Worm (Caenorhabditis elegans) whole organism, L3 larva: Measurements from ENCODE around the gene fbxa-152.
"Not testable (repeated sequence)": the region's sequence is repeated elsewhere in the genome, so short reads cannot be mapped to it uniquely, and the experiment has no call there.

Experiments used
- R02D3.7 ChIP-seq: fragments of 150-350 bp; optimal IDR thresholded peaks from 2 replicates; lab custom pipeline; 2014; ENCODE audit warnings: missing biosample characterization, missing genetic modification characterization
- ZK546.5 ChIP-seq: sonication (generic microtip); optimal IDR thresholded peaks from 2 replicates; lab custom pipeline; 2017; ENCODE audit warnings: missing biosample characterization, missing genetic modification characterization
- aly-2 ChIP-seq: fragments of 150-350 bp; optimal IDR thresholded peaks from 2 replicates; lab custom pipeline; 2014; ENCODE audit warnings: missing biosample characterization, missing genetic modification characterization
- ceh-16 ChIP-seq: sonication (generic microtip); optimal IDR thresholded peaks from 2 replicates; lab custom pipeline; 2017; ENCODE audit warnings: missing biosample characterization, missing genetic modification characterization
- ceh-28 ChIP-seq: fragments of 150-350 bp; optimal IDR thresholded peaks from 2 replicates; lab custom pipeline; 2014; ENCODE audit warnings: missing biosample characterization, missing genetic modification reagents, missing genetic modification characterization
- ceh-82 ChIP-seq: fragments of 150-350 bp; optimal IDR thresholded peaks from 2 replicates; lab custom pipeline; 2014; ENCODE audit warnings: missing biosample characterization, missing genetic modification characterization
- daf-12 ChIP-seq: fragments of 150-350 bp; optimal IDR thresholded peaks from 2 replicates; lab custom pipeline; 2014; ENCODE audit warnings: missing biosample characterization, missing genetic modification reagents, missing genetic modification characterization
- egl-27 ChIP-seq: sonication (generic microtip); optimal IDR thresholded peaks from 4 replicates; lab custom pipeline; 2017; ENCODE audit warnings: missing biosample characterization, missing genetic modification reagents, missing genetic modification characterization
- egl-5 ChIP-seq: fragments of 150-350 bp; optimal IDR thresholded peaks from 2 replicates; lab custom pipeline; 2017; ENCODE audit warnings: missing biosample characterization, missing genetic modification reagents, missing genetic modification characterization, inconsistent platforms
- elt-2 ChIP-seq: sonication (generic microtip); optimal IDR thresholded peaks from 2 replicates; lab custom pipeline; 2016; ENCODE audit warnings: missing genetic modification reagents, mild to moderate bottlenecking, missing genetic modification characterization, missing compliant biosample characterization
- elt-3 ChIP-seq, 3 experiments: fragments of 150-350 bp in 1 of 3; sonication (generic microtip) in 2 of 3; optimal IDR thresholded peaks; 2 replicates in 2 of 3; 4 replicates in 1 of 3; lab custom pipeline; 2014 to 2017; ENCODE audit warnings: missing biosample characterization in 3 of 3, missing genetic modification characterization in 3 of 3
- eor-1 ChIP-seq, 2 experiments: fragments of 150-350 bp; optimal IDR thresholded peaks; 2 replicates each; lab custom pipeline; 2014 to 2018; ENCODE audit warnings: missing biosample characterization in 2 of 2, missing genetic modification characterization in 2 of 2
- fkh-10 ChIP-seq: sonication (generic microtip); optimal IDR thresholded peaks from 2 replicates; lab custom pipeline; 2017; ENCODE audit warnings: missing biosample characterization, missing genetic modification reagents, missing genetic modification characterization
- fkh-2 ChIP-seq: fragments of 150-350 bp; optimal IDR thresholded peaks from 2 replicates; lab custom pipeline; 2014; ENCODE audit warnings: missing biosample characterization, missing genetic modification reagents, missing genetic modification characterization
- fos-1 ChIP-seq: fragments of 150-350 bp; optimal IDR thresholded peaks from 2 replicates; lab custom pipeline; 2014; ENCODE audit warnings: missing biosample characterization, missing genetic modification characterization
- hmg-11 ChIP-seq: sonication (generic microtip); optimal IDR thresholded peaks from 2 replicates; lab custom pipeline; 2016; ENCODE audit warnings: missing genetic modification characterization, missing compliant biosample characterization
- lin-15B ChIP-seq: fragments of 150-350 bp; optimal IDR thresholded peaks from 2 replicates; lab custom pipeline; 2014; ENCODE audit warnings: missing biosample characterization, missing genetic modification characterization
- lin-39 ChIP-seq: fragments of 150-350 bp; optimal IDR thresholded peaks from 2 replicates; lab custom pipeline; 2018; ENCODE audit warnings: missing biosample characterization, missing genetic modification reagents, missing genetic modification characterization
- lsy-12 ChIP-seq: sonication (generic microtip); optimal IDR thresholded peaks from 2 replicates; lab custom pipeline; 2016; ENCODE audit warnings: mild to moderate bottlenecking, missing genetic modification characterization, missing compliant biosample characterization
- mdl-1 ChIP-seq: fragments of 150-350 bp; optimal IDR thresholded peaks from 2 replicates; lab custom pipeline; 2014; ENCODE audit warnings: missing biosample characterization, missing genetic modification characterization
- mml-1 ChIP-seq: fragments of 150-350 bp; sonication (generic microtip); optimal IDR thresholded peaks from 3 replicates; lab custom pipeline; 2014; ENCODE audit warnings: missing biosample characterization, missing genetic modification characterization
- nhr-12 ChIP-seq: fragments of 150-350 bp; optimal IDR thresholded peaks from 2 replicates; lab custom pipeline; 2014; ENCODE audit warnings: missing biosample characterization, missing genetic modification characterization
- nhr-23 ChIP-seq: fragments of 150-350 bp; optimal IDR thresholded peaks from 2 replicates; lab custom pipeline; 2014; ENCODE audit warnings: missing biosample characterization, missing genetic modification reagents, missing genetic modification characterization
- nhr-237 ChIP-seq: fragments of 150-350 bp; optimal IDR thresholded peaks from 2 replicates; lab custom pipeline; 2014; ENCODE audit warnings: missing biosample characterization, missing genetic modification characterization
- nhr-25 ChIP-seq: sonication (generic microtip); optimal IDR thresholded peaks from 2 replicates; lab custom pipeline; 2017; ENCODE audit warnings: missing biosample characterization, missing genetic modification characterization
- nhr-76 ChIP-seq: fragments of 150-350 bp; sonication (generic microtip); optimal IDR thresholded peaks from 5 replicates; lab custom pipeline; 2014; ENCODE audit warnings: missing biosample characterization, missing genetic modification characterization
- nhr-77 ChIP-seq: fragments of 150-350 bp; optimal IDR thresholded peaks from 2 replicates; lab custom pipeline; 2014; ENCODE audit warnings: missing biosample characterization, missing genetic modification characterization
- pha-4 ChIP-seq: fragments of 150-350 bp; optimal IDR thresholded peaks from 2 replicates; lab custom pipeline; 2014; ENCODE audit warnings: missing biosample characterization, missing genetic modification reagents, missing genetic modification characterization
- sea-2 ChIP-seq: fragments of 150-350 bp; sonication (generic microtip); optimal IDR thresholded peaks from 4 replicates; lab custom pipeline; 2014; ENCODE audit warnings: missing biosample characterization, missing genetic modification reagents, missing genetic modification characterization
- snpc-4 ChIP-seq: fragments of 150-350 bp; optimal IDR thresholded peaks from 2 replicates; lab custom pipeline; 2014; ENCODE audit warnings: missing biosample characterization, missing genetic modification characterization
- tbx-2 ChIP-seq: sonication (generic microtip); optimal IDR thresholded peaks from 2 replicates; lab custom pipeline; 2016; ENCODE audit warnings: mild to moderate bottlenecking, missing genetic modification characterization, missing compliant biosample characterization
- unc-39 ChIP-seq: sonication (generic microtip); optimal IDR thresholded peaks from 4 replicates; lab custom pipeline; 2017; ENCODE audit warnings: missing biosample characterization, missing genetic modification characterization
- unc-62 ChIP-seq: fragments of 150-350 bp; sonication (generic microtip); optimal IDR thresholded peaks from 4 replicates; lab custom pipeline; 2014; ENCODE audit warnings: missing biosample characterization, missing genetic modification reagents, missing genetic modification characterization
- zag-1 ChIP-seq: fragments of 150-350 bp; optimal IDR thresholded peaks from 2 replicates; lab custom pipeline; 2014; ENCODE audit warnings: missing biosample characterization, missing genetic modification characterization
- ztf-11 ChIP-seq: fragments of 150-350 bp; optimal IDR thresholded peaks from 2 replicates; lab custom pipeline; 2014; ENCODE audit warnings: missing biosample characterization, missing genetic modification characterization
- ztf-4 ChIP-seq: fragments of 150-350 bp; optimal IDR thresholded peaks from 2 replicates; lab custom pipeline; 2014; ENCODE audit warnings: missing biosample characterization, missing genetic modification characterization

The fbxa-152 gene

DNA sequence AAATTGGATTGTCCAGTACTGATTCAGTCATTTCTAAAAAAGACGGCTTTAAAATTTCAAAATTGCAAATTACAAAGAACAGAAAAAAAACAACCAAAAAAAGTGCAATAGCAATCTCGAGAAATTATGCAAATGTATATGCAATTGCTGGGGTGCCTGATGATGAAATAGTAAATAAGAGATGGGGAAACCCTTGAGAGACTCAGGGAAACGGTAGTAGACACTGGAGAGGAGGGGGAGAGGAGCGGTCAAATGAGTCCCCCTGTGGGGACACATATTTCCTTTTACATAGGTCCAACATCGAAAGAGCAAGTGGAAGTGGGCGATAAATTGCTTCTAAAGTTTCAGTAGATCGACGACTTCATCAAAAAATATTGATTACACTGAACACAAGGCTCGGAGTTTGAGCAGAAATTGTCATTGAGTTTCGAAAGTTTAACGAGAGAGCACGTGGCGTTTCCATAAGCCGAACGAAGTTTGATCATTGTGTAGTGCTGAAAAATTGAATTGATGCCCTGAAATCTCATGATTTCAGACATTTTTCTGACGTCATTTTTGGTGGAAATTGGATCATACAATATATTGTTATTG lies 8.3 kb upstream of the fbxa-152 start, which contains the start of the genes fbxa-153 and str-12:
Gene fbxa-153, minus strand, starts transcription at position 35 of the 591 bp plus-strand sequence.
Gene str-12, plus strand, starts transcription at position 541 of the 591 bp plus-strand sequence.
- TF ChIP-seq sea-2 (GFP tag; lab: Kevin White, UChicago) = no peak
- TF ChIP-seq snpc-4 (tag; lab: Kevin White, UChicago) = peak; percentile 23
- peak; percentile 46 for TF ChIP-seq lin-39 (tag; lab: Kevin White, UChicago)
- TF ChIP-seq daf-12 (tag; lab: Kevin White, UChicago) = no peak
- no peak for TF ChIP-seq ceh-28 (tag; lab: Kevin White, UChicago)
- no peak for TF ChIP-seq tbx-2 (tag; lab: Kevin White, UChicago)
- no peak for TF ChIP-seq elt-2
- no peak for TF ChIP-seq nhr-25 (tag; lab: Kevin White, UChicago)
- no peak for TF ChIP-seq nhr-76 (tag; lab: Kevin White, UChicago)
- TF ChIP-seq lin-15B (tag; lab: Kevin White, UChicago) = peak; percentile 20
- TF ChIP-seq mdl-1 (tag; lab: Kevin White, UChicago) = no peak
- no peak for TF ChIP-seq nhr-12 (tag; lab: Kevin White, UChicago)
- TF ChIP-seq aly-2 = no peak

DNA sequence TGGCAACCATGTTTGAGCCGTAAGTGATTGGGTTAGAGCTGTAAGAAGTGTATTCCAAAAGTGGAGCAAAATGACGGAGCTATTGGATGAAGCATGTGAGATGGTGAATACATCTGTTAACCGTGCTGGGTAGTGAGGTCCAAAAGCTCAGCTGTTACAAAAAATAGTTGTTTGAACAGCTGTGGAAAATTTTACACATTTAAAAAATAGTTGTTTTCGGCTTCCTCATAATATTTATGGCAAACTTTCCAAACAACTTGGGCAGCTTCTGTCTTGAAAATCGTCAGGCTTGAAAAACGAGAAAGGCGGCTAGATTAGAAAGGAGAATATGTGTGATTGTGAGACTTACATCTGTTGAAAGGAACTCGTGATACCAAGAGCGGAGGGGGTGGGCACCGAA lies 2.9 kb upstream of the fbxa-152 start, which contains the start of gene fbxa-154:
Gene fbxa-154, minus strand, starts transcription at position 101 of the 400 bp plus-strand sequence.
- TF ChIP-seq fos-1 (tag; lab: Kevin White, UChicago) = no peak
- no peak for TF ChIP-seq ceh-16 (tag; lab: Kevin White, UChicago)
- TF ChIP-seq elt-3 (tag; optimal IDR thresholded peaks at IDR 0.05; lab: Kevin White, UChicago) = no peak
- no peak for TF ChIP-seq unc-62 (GFP tag; lab: Kevin White, UChicago)
- no peak for TF ChIP-seq ZK546.5 (tag; lab: Kevin White, UChicago)
- no peak for TF ChIP-seq egl-27 (tag; lab: Kevin White, UChicago)
- no peak for TF ChIP-seq fkh-2 (tag; lab: Kevin White, UChicago)
- no peak for TF ChIP-seq ztf-4 (tag; lab: Kevin White, UChicago)
- no peak for TF ChIP-seq lsy-12 (tag; lab: Kevin White, UChicago)
- TF ChIP-seq ztf-11 = no peak
- TF ChIP-seq ceh-82 (tag; lab: Kevin White, UChicago) = no peak
- no peak for TF ChIP-seq hmg-11
- no peak for TF ChIP-seq mdl-1 (tag; lab: Kevin White, UChicago)

DNA sequence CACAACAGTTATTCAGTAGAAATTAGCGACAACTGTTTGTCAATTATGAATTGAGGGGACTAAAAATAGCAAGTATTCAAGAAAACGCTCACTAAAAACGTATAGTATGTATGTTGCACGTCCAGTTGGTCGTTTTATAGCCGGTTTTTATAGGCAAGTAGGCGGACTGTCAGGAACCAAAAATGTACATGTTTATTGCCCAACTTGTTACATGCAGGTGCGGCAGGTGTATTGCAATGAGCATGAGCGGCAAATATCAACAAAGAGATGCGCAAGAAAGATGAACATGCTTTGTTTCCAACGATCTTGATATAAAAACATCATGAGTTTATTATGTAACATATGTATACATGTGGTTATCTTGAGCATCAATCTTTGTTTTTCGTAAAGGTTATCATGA lies 2.4 kb downstream of the fbxa-152 start, which contains the start of gene B0391.14:
Gene B0391.14, minus strand, starts transcription at position 101 of the 400 bp plus-strand sequence.
- TF ChIP-seq eor-1 (tag; optimal IDR thresholded peaks at IDR 0.05; lab: Kevin White, UChicago); aly-2; ztf-4 (tag; lab: Kevin White, UChicago): not testable (repeated sequence)

DNA sequence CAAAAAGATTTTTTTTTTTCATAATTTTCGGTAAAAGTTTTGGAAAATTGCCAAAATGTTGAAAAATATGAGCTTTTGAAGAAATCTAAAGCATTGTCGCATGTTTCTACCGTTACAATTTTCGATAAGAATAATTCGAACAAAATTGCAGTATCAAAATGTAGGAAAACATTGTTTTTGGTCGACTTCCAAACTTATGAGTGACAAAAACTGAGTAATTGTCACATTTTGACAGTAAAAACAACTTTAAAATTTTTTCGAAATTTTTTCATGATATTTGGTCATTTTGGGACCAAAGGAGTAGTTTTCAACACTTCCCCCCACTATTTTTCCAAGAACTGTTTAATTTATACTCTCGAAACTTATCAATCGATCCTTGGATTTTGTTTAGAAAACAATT lies 7.6 kb downstream of the fbxa-152 start, which contains the start of gene fbxa-139:
Gene fbxa-139, minus strand, starts transcription at position 101 of the 400 bp plus-strand sequence.
- TF ChIP-seq egl-5 (tag; lab: Kevin White, UChicago) (no peak), nhr-23 (tag; lab: Kevin White, UChicago) (no peak), fkh-10 (GFP tag; lab: Kevin White, UChicago) (no peak), zag-1 (no peak), R02D3.7 (tag; lab: Kevin White, UChicago) (no peak), ZK546.5 (tag; lab: Kevin White, UChicago) (no peak), nhr-237 (tag; lab: Kevin White, UChicago) (no peak), lin-15B (tag; lab: Kevin White, UChicago) (no peak), nhr-25 (tag; lab: Kevin White, UChicago) (no peak), mml-1 (no peak), ztf-4 (tag; lab: Kevin White, UChicago) (no peak), pha-4 (tag; lab: Kevin White, UChicago) (no peak), unc-39 (tag; lab: Kevin White, UChicago) (no peak), elt-2 (no peak), ceh-28 (tag; lab: Kevin White, UChicago) (no peak), egl-27 (tag; lab: Kevin White, UChicago) (no peak), nhr-77 (tag; lab: Kevin White, UChicago) (no peak), snpc-4 (tag; lab: Kevin White, UChicago) (no peak)
